Fruit fly (Drosophila melanogaster): ENCODE data around the gene cpo.

cpo gene

dm6 chr3R:17919108-17919882 is at the start of gene cpo (continued):
- TF ChIP-seq CG12659 (GFP tag; optimal IDR thresholded peaks at IDR 0.05) (peak; percentile 88), Bgb (GFP tag; IDR thresholded peaks at IDR 0.05; ENCODE audit: partially characterized antibody) (no peak), wor (GFP tag; IDR thresholded peaks at IDR 0.05) (peak; percentile 62), br (optimal IDR thresholded peaks at IDR 0.05) (no peak), zen2 (GFP tag; IDR thresholded peaks at IDR 0.05; ENCODE audit: partially characterized antibody) (no peak), CG14014 (GFP tag; IDR thresholded peaks at IDR 0.05) (peak; percentile 81; the same call in 1 of the 2 replicates), Deaf1 (tag; optimal IDR thresholded peaks at IDR 0.05) (peak; percentile 34), BtbVII (GFP tag; optimal IDR thresholded peaks at IDR 0.05) (peak; percentile 91), esg (GFP tag; conservative IDR thresholded peaks at IDR 0.05) (no peak; the same call in 1 of the 2 replicates), cwo (GFP tag; optimal IDR thresholded peaks at IDR 0.05) (peak; percentile 65), Chrac-16 (GFP tag; optimal IDR thresholded peaks at IDR 0.05) (peak; percentile 37), bigmax (GFP tag; optimal IDR thresholded peaks at IDR 0.05) (peak; percentile 81), CG13424 (tag; optimal IDR thresholded peaks at IDR 0.05) (peak; percentile 64), CG17829 (tag; optimal IDR thresholded peaks at IDR 0.05) (peak; percentile 76), oc (tag; optimal IDR thresholded peaks at IDR 0.05) (peak; percentile 73), CG6689 (GFP tag; IDR thresholded peaks at IDR 0.05) (peak; percentile 80), en (GFP tag; optimal IDR thresholded peaks at IDR 0.05) (peak; percentile 66), zen (tag; optimal IDR thresholded peaks at IDR 0.05) (peak; percentile 73), CG6175 (GFP tag; IDR thresholded peaks at IDR 0.05) (peak; percentile 83), CG17612 (GFP tag; IDR thresholded peaks at IDR 0.05) (peak; percentile 76), CG13894 (tag; optimal IDR thresholded peaks at IDR 0.05) (peak; percentile 75), CG7271 (tag; optimal IDR thresholded peaks at IDR 0.05) (peak; percentile 94), Rx (GFP tag; IDR thresholded peaks at IDR 0.05) (peak; percentile 92), sqz (GFP tag; optimal IDR thresholded peaks at IDR 0.05) (peak; percentile 85), ftz-f1 (GFP tag; optimal IDR thresholded peaks at IDR 0.05) (peak; percentile 42), Adf1 (GFP tag; IDR thresholded peaks at IDR 0.05) (no peak; the same call in 1 of the 2 replicates), CG9609 (GFP tag; optimal IDR thresholded peaks at IDR 0.05) (peak; percentile 88), sob (GFP tag; IDR thresholded peaks at IDR 0.05) (peak; percentile 91), CG10321 (GFP tag; IDR thresholded peaks at IDR 0.05) (peak; percentile 74), lola (GFP tag; optimal IDR thresholded peaks at IDR 0.05) (peak in 1 of 3 experiments; percentile 62), gcm2 (GFP tag; optimal IDR thresholded peaks at IDR 0.05) (peak; percentile 68), dan (GFP tag; IDR thresholded peaks at IDR 0.05) (no peak), CG4854 (GFP tag; optimal IDR thresholded peaks at IDR 0.05) (peak; percentile 77), CG4404 (GFP tag; IDR thresholded peaks at IDR 0.05) (peak; percentile 24; the same call in 1 of the 2 replicates), ind (GFP tag; optimal IDR thresholded peaks at IDR 0.05) (peak; percentile 70), CG6854 (GFP tag; optimal IDR thresholded peaks at IDR 0.05) (peak; percentile 88), klu (GFP tag; IDR thresholded peaks at IDR 0.05) (peak; percentile 61), pum (GFP tag; optimal IDR thresholded peaks at IDR 0.05) (peak; percentile 52), yki (optimal IDR thresholded peaks at IDR 0.05) (no peak), CG2129 (GFP tag; IDR thresholded peaks at IDR 0.05; ENCODE audit: partially characterized antibody) (no peak), CG15696 (tag; optimal IDR thresholded peaks at IDR 0.05) (peak; percentile 37), Atf-2 (GFP tag; optimal IDR thresholded peaks at IDR 0.05) (peak; percentile 61), CG10147 (GFP tag; optimal IDR thresholded peaks at IDR 0.05) (peak; percentile 82), bcd (GFP tag; optimal IDR thresholded peaks at IDR 0.05) (peak; percentile 96), aop (GFP tag; IDR thresholded peaks at IDR 0.05) (no peak; the same call in 1 of the 2 replicates), amos (GFP tag; IDR thresholded peaks at IDR 0.05; ENCODE audit: partially characterized antibody) (no peak), CG8924 (tag; optimal IDR thresholded peaks at IDR 0.05) (peak; percentile 53), CG17361 (GFP tag; IDR thresholded peaks at IDR 0.05) (peak; percentile 85), CG1832 (GFP tag; optimal IDR thresholded peaks at IDR 0.05) (no peak)

Data from whole organism, embryonic.